Worm (Caenorhabditis elegans) whole organism, L4 larva: ENCODE results near the gene pde-2.

Experiments
- daf-12 ChIP-seq: fragments of 150-350 bp; optimal IDR thresholded peaks from 2 replicates; lab custom pipeline; 2014; ENCODE audit warnings: missing biosample characterization, missing genetic modification reagents, missing genetic modification characterization
- pqm-1 ChIP-seq: sonication (generic microtip); optimal IDR thresholded peaks from 2 replicates; lab custom pipeline; 2017; ENCODE audit warnings: missing biosample characterization, missing genetic modification characterization

DNA sequence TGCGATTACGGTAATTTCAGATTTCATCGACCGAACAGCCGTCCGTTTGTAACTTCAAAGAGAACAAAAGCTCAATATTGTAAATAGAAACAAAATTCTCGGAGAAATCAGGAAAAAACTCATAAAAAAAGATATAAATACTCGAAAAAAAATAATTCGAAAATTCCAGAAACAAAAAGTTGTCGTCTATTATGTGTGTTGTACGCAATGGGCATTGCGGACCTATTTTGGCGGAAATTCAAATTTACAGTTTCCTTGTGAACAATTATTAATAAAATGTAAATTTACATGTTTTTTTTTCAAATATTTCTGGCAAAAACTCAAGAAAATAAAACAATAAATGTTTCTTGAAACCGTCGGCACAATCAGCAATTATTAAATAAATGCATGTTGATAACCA, 3.8 kb upstream of the pde-2 start:
- TF ChIP-seq pqm-1 (tag; lab: Kevin White, UChicago) (no peak), daf-12 (tag; lab: Kevin White, UChicago) (no peak)
